Fruit fly (Drosophila melanogaster) whole organism, pupa: ENCODE data around the gene Tsen34.

Experiments used
- CG12605 ChIP-seq: fragments of 200-800 bp; sonication (Bioruptor generic); IDR thresholded peaks from 2 replicates; pipeline ENCODE4 v1.3.6; 2022; ENCODE audit warnings: missing biosample characterization, missing genetic modification characterization
- CG13204 ChIP-seq: fragments of 200-800 bp; sonication (Bioruptor generic); optimal IDR thresholded peaks from 2 replicates; lab custom pipeline; 2018; ENCODE audit warnings: missing biosample characterization, mild to moderate bottlenecking, missing genetic modification characterization, moderate library complexity
- CG34367 ChIP-seq: fragments of 200-800 bp; sonication (Bioruptor generic); optimal IDR thresholded peaks from 2 replicates; lab custom pipeline; 2018; ENCODE audit warnings: missing biosample characterization, mild to moderate bottlenecking, missing genetic modification characterization
- CG8159 ChIP-seq: fragments of 200-800 bp; sonication (Bioruptor generic); optimal IDR thresholded peaks from 3 replicates; lab custom pipeline; 2018; ENCODE audit warnings: missing biosample characterization, mild to moderate bottlenecking, missing genetic modification characterization, moderate library complexity
- CG8301 ChIP-seq: fragments of 200-800 bp; sonication (Bioruptor generic); optimal IDR thresholded peaks from 2 replicates; lab custom pipeline; 2018; ENCODE audit warnings: missing biosample characterization, mild to moderate bottlenecking, missing genetic modification characterization
- CG9948 ChIP-seq: fragments of 200-800 bp; sonication (Bioruptor generic); optimal IDR thresholded peaks from 2 replicates; lab custom pipeline; 2018; ENCODE audit warnings: missing biosample characterization, mild to moderate bottlenecking, missing genetic modification characterization, moderate library complexity
- EcR ChIP-seq: fragments of 200-800 bp; sonication (Bioruptor generic); optimal IDR thresholded peaks from 3 replicates; lab custom pipeline; 2019; ENCODE audit warnings: missing biosample characterization, missing genetic modification characterization, mild to moderate bottlenecking, moderate library complexity, missing genetic modification reagents
- Ets98B ChIP-seq: fragments of 200-800 bp; sonication (Bioruptor generic); IDR thresholded peaks from 2 replicates; pipeline ENCODE4 v1.3.6; 2022; ENCODE audit warnings: missing biosample characterization, missing genetic modification characterization
- Pif1B ChIP-seq: fragments of 200-800 bp; sonication (Bioruptor generic); optimal IDR thresholded peaks from 3 replicates; lab custom pipeline; 2016; ENCODE audit warnings: missing biosample characterization, missing genetic modification characterization
- Snoo ChIP-seq: fragments of 200-800 bp; sonication (Bioruptor generic); optimal IDR thresholded peaks from 3 replicates; lab custom pipeline; 2017; ENCODE audit warnings: missing biosample characterization, mild to moderate bottlenecking, missing genetic modification characterization, inconsistent platforms
- fd96Ca ChIP-seq: fragments of 200-800 bp; sonication (Bioruptor generic); IDR thresholded peaks from 3 replicates; pipeline ENCODE4 v1.3.6; 2022; ENCODE audit warnings: missing biosample characterization, missing genetic modification characterization
- gl ChIP-seq: fragments of 200-800 bp; sonication (Bioruptor generic); optimal IDR thresholded peaks from 2 replicates; lab custom pipeline; 2018; ENCODE audit warnings: missing biosample characterization, mild to moderate bottlenecking, missing genetic modification characterization
- rn ChIP-seq: fragments of 200-800 bp; sonication (Bioruptor generic); IDR thresholded peaks from 2 replicates; pipeline ENCODE4 v1.3.6; 2022; ENCODE audit warnings: missing biosample characterization, missing genetic modification characterization

DNA sequence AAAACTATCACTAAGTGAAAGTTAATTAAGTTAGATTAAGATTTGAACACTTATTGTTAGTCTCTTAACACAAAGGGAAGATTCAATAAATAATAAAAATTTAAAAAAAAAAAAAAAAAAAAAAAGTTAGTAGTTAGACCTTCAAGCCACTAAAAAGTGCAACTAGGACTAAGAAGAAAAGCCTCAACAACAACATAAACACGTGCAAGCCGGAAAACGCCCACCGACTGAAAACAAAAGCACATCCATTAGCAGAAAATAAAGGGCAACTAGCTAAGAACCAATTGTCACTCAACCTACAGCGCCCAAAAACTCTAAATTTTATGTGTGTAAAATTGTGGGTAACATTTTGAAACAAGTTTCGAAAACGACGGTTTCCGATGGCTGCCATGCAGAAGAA is 33.2 kb downstream of the Tsen34 start, which contains the start of gene CG13473:
- TF ChIP-seq CG8301 (no peak), rn (no peak), CG8159 (tag; lab: Kevin White, UChicago) (no peak), Snoo (tag; lab: Kevin White, UChicago) (no peak), gl (tag; lab: Kevin White, UChicago) (no peak), Pif1B (no peak), CG12605 (GFP tag; lab: Robert Waterston, UW) (no peak), CG34367 (tag; lab: Kevin White, UChicago) (no peak), CG13204 (GFP tag; lab: Kevin White, UChicago) (no peak), fd96Ca (GFP tag; lab: Robert Waterston, UW) (no peak), Ets98B (GFP tag; lab: Robert Waterston, UW) (no peak), EcR (GFP tag; lab: Kevin White, UChicago) (no peak), CG9948 (tag; lab: Kevin White, UChicago) (no peak)
